Worm (Caenorhabditis elegans) whole organism, L3 larva: Measurements from ENCODE around the gene C42D8.9.

Experiments used
- daf-12 ChIP-seq: fragments of 150-350 bp; optimal IDR thresholded peaks from 2 replicates; lab custom pipeline; 2014; ENCODE audit warnings: missing biosample characterization, missing genetic modification reagents, missing genetic modification characterization
- nhr-11 ChIP-seq: fragments of 150-350 bp; optimal IDR thresholded peaks from 2 replicates; lab custom pipeline; 2014; ENCODE audit warnings: missing biosample characterization, missing genetic modification characterization
- snpc-4 ChIP-seq: fragments of 150-350 bp; optimal IDR thresholded peaks from 2 replicates; lab custom pipeline; 2014; ENCODE audit warnings: missing biosample characterization, missing genetic modification characterization
- unc-39 ChIP-seq: sonication (generic microtip); optimal IDR thresholded peaks from 4 replicates; lab custom pipeline; 2017; ENCODE audit warnings: missing biosample characterization, missing genetic modification characterization
- zag-1 ChIP-seq: fragments of 150-350 bp; optimal IDR thresholded peaks from 2 replicates; lab custom pipeline; 2014; ENCODE audit warnings: missing biosample characterization, missing genetic modification characterization

ce11 chrX:5103422-5103821 lies 3.4 kb downstream of the C42D8.9 start:
- TF ChIP-seq zag-1 (tag; lab: Kevin White, UChicago) (no peak), unc-39 (tag; lab: Kevin White, UChicago) (no peak), nhr-11 (tag; lab: Kevin White, UChicago) (no peak), snpc-4 (tag; lab: Kevin White, UChicago) (no peak), daf-12 (no peak)
